Worm (Caenorhabditis elegans) whole organism, late embryonic: ENCODE results near the gene C13C4.8.

Experiments used
- K09A11.1 ChIP-seq: sonication (generic microtip); optimal IDR thresholded peaks from 2 replicates; lab custom pipeline; 2017; ENCODE audit warnings: antibody characterized with exemption, mild to moderate bottlenecking, missing genetic modification characterization, missing compliant biosample characterization; ENCODE audit not compliant: insufficient read depth
- ama-1 ChIP-seq: fragments of 150-350 bp; optimal IDR thresholded peaks from 2 replicates; lab custom pipeline; 2014
- ceh-2 ChIP-seq: sonication (generic microtip); optimal IDR thresholded peaks from 2 replicates; lab custom pipeline; 2016; ENCODE audit warnings: missing genotype, missing genetic modification characterization, missing compliant biosample characterization
- lim-6 ChIP-seq: sonication (generic microtip); optimal IDR thresholded peaks from 2 replicates; lab custom pipeline; 2016; ENCODE audit warnings: missing genetic modification characterization, missing compliant biosample characterization
- nhr-11 ChIP-seq: fragments of 150-350 bp; optimal IDR thresholded peaks from 2 replicates; lab custom pipeline; 2014; ENCODE audit warnings: missing biosample characterization, missing genetic modification characterization
- pag-3 ChIP-seq: sonication (generic microtip); optimal IDR thresholded peaks from 2 replicates; lab custom pipeline; 2016; ENCODE audit warnings: missing compliant biosample characterization, missing genetic modification characterization, borderline replicate concordance
- pha-4 ChIP-seq: fragments of 150-350 bp; optimal IDR thresholded peaks from 2 replicates; lab custom pipeline; 2018; ENCODE audit warnings: missing biosample characterization, missing genetic modification reagents, missing genetic modification characterization
- rnt-1 ChIP-seq: sonication (generic microtip); optimal IDR thresholded peaks from 2 replicates; lab custom pipeline; 2016; ENCODE audit warnings: missing genetic modification characterization, missing compliant biosample characterization
- tbx-2 ChIP-seq: sonication (generic microtip); optimal IDR thresholded peaks from 2 replicates; lab custom pipeline; 2016; ENCODE audit warnings: missing genetic modification characterization, missing compliant biosample characterization
- tbx-7 ChIP-seq: sonication (generic microtip); optimal IDR thresholded peaks from 2 replicates; lab custom pipeline; 2016; ENCODE audit warnings: missing genotype, missing genetic modification characterization, missing compliant biosample characterization

DNA sequence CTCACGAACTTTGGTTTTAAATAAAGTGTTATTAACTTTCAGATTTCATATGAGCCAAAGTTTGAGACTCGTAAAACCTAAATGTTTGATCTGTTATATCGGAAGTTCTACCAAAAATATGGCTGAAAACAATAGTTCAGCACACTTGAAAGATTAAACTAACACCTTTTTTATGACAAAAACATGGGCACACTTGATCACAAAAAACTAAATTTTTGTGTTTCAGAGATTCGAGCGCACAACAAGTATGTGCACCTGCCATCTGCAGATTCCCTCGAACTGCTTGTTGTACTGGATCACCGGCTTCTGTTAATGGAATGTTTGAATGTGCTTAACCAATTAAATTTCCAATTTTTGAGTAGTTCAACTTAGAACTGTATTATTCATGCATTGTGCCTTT, 36.0 kb downstream of the C13C4.8 start:
- TF ChIP-seq lim-6 (tag; lab: Kevin White, UChicago) (no peak), pag-3 (tag; lab: Kevin White, UChicago) (no peak), nhr-11 (tag; lab: Kevin White, UChicago) (no peak), tbx-2 (no peak), ceh-2 (no peak), pha-4 (tag; lab: Kevin White, UChicago) (no peak), rnt-1 (tag; lab: Kevin White, UChicago) (no peak), ama-1 (lab: Kevin White, UChicago) (no peak), tbx-7 (tag; lab: Kevin White, UChicago) (no peak), K09A11.1 (no peak)
